Fruit fly (Drosophila melanogaster): ENCODE data around the gene Samuel.

dm6 chr2L:11046051-11046450, 20.7 kb downstream of the Samuel start:
- TF ChIP-seq psq (optimal IDR thresholded peaks at IDR 0.05): no peak
- no peak for TF ChIP-seq pan (optimal IDR thresholded peaks at IDR 0.05)

Measured in whole organism.